Fruit fly (Drosophila melanogaster): Measurements from ENCODE around the gene CG8004.

CG8004 gene

dm6 chr3L:19914833-19915232, 13.5 kb downstream of the CG8004 start, which contains the start of gene Rpn1 (continued):
- TF ChIP-seq cato (GFP tag; optimal IDR thresholded peaks at IDR 0.05; ENCODE audit: borderline replicate concordance) = no peak
- no peak for TF ChIP-seq CG1529 (GFP tag; optimal IDR thresholded peaks at IDR 0.05)
- TF ChIP-seq Hmr (GFP tag; optimal IDR thresholded peaks at IDR 0.05) = no peak
- peak; percentile 64 for TF ChIP-seq Ets97D (GFP tag; optimal IDR thresholded peaks at IDR 0.05)
- peak; percentile 60 for TF ChIP-seq nerfin-2 (GFP tag; IDR thresholded peaks at IDR 0.05; ENCODE audit: partially characterized antibody)
- TF ChIP-seq NFAT (GFP tag; IDR thresholded peaks at IDR 0.05) = no peak; the same call in 1 of the 2 replicates
- TF ChIP-seq CG31441 (GFP tag; IDR thresholded peaks at IDR 0.05) = no peak
- TF ChIP-seq CG1647 (GFP tag; optimal IDR thresholded peaks at IDR 0.05) = no peak
- peak; percentile 62; the same call in 1 of the 3 replicates for TF ChIP-seq CG6791 (GFP tag; IDR thresholded peaks at IDR 0.05; ENCODE audit: partially characterized antibody)
- no peak for TF ChIP-seq CG11093 (GFP tag; IDR thresholded peaks at IDR 0.05)
- no peak for TF ChIP-seq CG31224 (GFP tag; IDR thresholded peaks at IDR 0.05)
- peak; percentile 39 for TF ChIP-seq phol (tag; optimal IDR thresholded peaks at IDR 0.05)
- TF ChIP-seq ap (GFP tag; IDR thresholded peaks at IDR 0.05) = no peak
- TF ChIP-seq PHDP (tag; optimal IDR thresholded peaks at IDR 0.05) = no peak
- TF ChIP-seq Sox100B (GFP tag; optimal IDR thresholded peaks at IDR 0.05) = no peak
- TF ChIP-seq CG6654 (GFP tag; optimal IDR thresholded peaks at IDR 0.05) = no peak
- no peak for TF ChIP-seq Vsx1 (GFP tag; optimal IDR thresholded peaks at IDR 0.05)
- TF ChIP-seq croc (GFP tag; conservative IDR thresholded peaks at IDR 0.05) = no peak
- no peak for TF ChIP-seq nau (GFP tag; optimal IDR thresholded peaks at IDR 0.05)
- TF ChIP-seq CG11247 (GFP tag; IDR thresholded peaks at IDR 0.05) = no peak
- no peak for TF ChIP-seq bowl (GFP tag; IDR thresholded peaks at IDR 0.05)
- no peak for TF ChIP-seq chif (GFP tag; optimal IDR thresholded peaks at IDR 0.05)
- TF ChIP-seq ase (GFP tag; IDR thresholded peaks at IDR 0.05) = no peak
- no peak for TF ChIP-seq fd3F (GFP tag; optimal IDR thresholded peaks at IDR 0.05)
- TF ChIP-seq CG2875 (GFP tag; optimal IDR thresholded peaks at IDR 0.05) = no peak
- no peak for TF ChIP-seq gsb-n (tag; optimal IDR thresholded peaks at IDR 0.05)
- TF ChIP-seq tgo (GFP tag; IDR thresholded peaks at IDR 0.05) = no peak
- TF ChIP-seq Neu2 (GFP tag; optimal IDR thresholded peaks at IDR 0.05; ENCODE audit: borderline replicate concordance) = no peak
- TF ChIP-seq CG7556 (GFP tag; optimal IDR thresholded peaks at IDR 0.05) = no peak
- TF ChIP-seq CG8924 (tag; optimal IDR thresholded peaks at IDR 0.05) = no peak
- no peak for TF ChIP-seq CG18599 (GFP tag; optimal IDR thresholded peaks at IDR 0.05)
- no peak for TF ChIP-seq CG10431 (GFP tag; optimal IDR thresholded peaks at IDR 0.05)
- TF ChIP-seq Gug (GFP tag; IDR thresholded peaks at IDR 0.05) = no peak
- TF ChIP-seq prd (optimal IDR thresholded peaks at IDR 0.05) = no peak
- no peak for TF ChIP-seq prd (GFP tag; IDR thresholded peaks at IDR 0.05)
- no peak for TF ChIP-seq E2f1 (GFP tag; IDR thresholded peaks at IDR 0.05)
- no peak for TF ChIP-seq CoRest (tag; optimal IDR thresholded peaks at IDR 0.05)
- no peak for TF ChIP-seq ham (GFP tag; IDR thresholded peaks at IDR 0.05)
- no peak for TF ChIP-seq CG12071 (GFP tag; optimal IDR thresholded peaks at IDR 0.05)
- no peak for TF ChIP-seq Dek (tag; optimal IDR thresholded peaks at IDR 0.05)
- TF ChIP-seq CG6813 (GFP tag; optimal IDR thresholded peaks at IDR 0.05) = no peak
- no peak for TF ChIP-seq Aef1 (GFP tag; IDR thresholded peaks at IDR 0.05)
- TF ChIP-seq CG9876 (GFP tag; optimal IDR thresholded peaks at IDR 0.05) = no peak
- no peak for TF ChIP-seq sd (tag; optimal IDR thresholded peaks at IDR 0.05)
- no peak for TF ChIP-seq fru (optimal IDR thresholded peaks at IDR 0.05)
- TF ChIP-seq CG8281 (tag; optimal IDR thresholded peaks at IDR 0.05) = no peak
- TF ChIP-seq Mad (GFP tag; optimal IDR thresholded peaks at IDR 0.05) = no peak
- TF ChIP-seq NK7.1 (GFP tag; optimal IDR thresholded peaks at IDR 0.05) = no peak
- TF ChIP-seq CG11723 (GFP tag; optimal IDR thresholded peaks at IDR 0.05) = no peak
- TF ChIP-seq knrl (GFP tag; IDR thresholded peaks at IDR 0.05; ENCODE audit: partially characterized antibody) = peak; percentile 54; the same call in 2 of the 3 replicates
- peak in 1 of 2 experiments; percentile 30 for TF ChIP-seq crp (GFP tag; optimal IDR thresholded peaks at IDR 0.05)
